Worm (Caenorhabditis elegans): Measurements from ENCODE around the gene C39D10.2.
A peak's percentile ranks its signal among the peaks of the same experiment; 100 is the strongest.

Gene C39D10.2

ce11 chrX:7888915-7889314 lies at the start of gene C39D10.2:
Gene C39D10.2 (plus strand): TSS chrX:7889215.
- TF ChIP-seq dao-5 (tag; optimal IDR thresholded peaks at IDR 0.05) (no peak), W03F9.2 (tag; optimal IDR thresholded peaks at IDR 0.05) (no peak)

ce11 chrX:7839989-7840388 lies 49.0 kb upstream of the C39D10.2 start:
- TF ChIP-seq dao-5 (tag; optimal IDR thresholded peaks at IDR 0.05) (no peak), W03F9.2 (tag; optimal IDR thresholded peaks at IDR 0.05) (no peak), him-1 (tag; optimal IDR thresholded peaks at IDR 0.05) (no peak)

ce11 chrX:7842241-7842640 lies 46.8 kb upstream of the C39D10.2 start, which contains the start of gene idpp-11:
Gene idpp-11 (plus strand): TSS chrX:7842541.
- TF ChIP-seq W03F9.2 (tag; optimal IDR thresholded peaks at IDR 0.05), result no peak
- TF ChIP-seq him-1 (tag; optimal IDR thresholded peaks at IDR 0.05), result no peak
- TF ChIP-seq dao-5 (tag; optimal IDR thresholded peaks at IDR 0.05), result no peak

- TF ChIP-seq him-1 (tag; optimal IDR thresholded peaks at IDR 0.05), result no peak
- TF ChIP-seq dao-5 (tag; optimal IDR thresholded peaks at IDR 0.05), result no peak
- no peak for TF ChIP-seq W03F9.2 (tag; optimal IDR thresholded peaks at IDR 0.05)
Measured at ce11 chrX:7847413-7847812, 41.6 kb upstream of the C39D10.2 start, which contains the start of gene C54D2.6. Gene C54D2.6 (minus strand): TSS chrX:7847513.

ce11 chrX:7866493-7866892 lies 22.5 kb upstream of the C39D10.2 start:
- no peak for TF ChIP-seq dao-5 (tag; optimal IDR thresholded peaks at IDR 0.05)
- TF ChIP-seq W03F9.2 (tag; optimal IDR thresholded peaks at IDR 0.05), result no peak
- TF ChIP-seq him-1 (tag; optimal IDR thresholded peaks at IDR 0.05), result no peak

- TF ChIP-seq dao-5 (tag; optimal IDR thresholded peaks at IDR 0.05), result no peak
- no peak for TF ChIP-seq him-1 (tag; optimal IDR thresholded peaks at IDR 0.05)
- TF ChIP-seq W03F9.2 (tag; optimal IDR thresholded peaks at IDR 0.05), result no peak
Measured at ce11 chrX:7867307-7867706, 21.7 kb upstream of the C39D10.2 start.

- TF ChIP-seq dao-5 (tag; optimal IDR thresholded peaks at IDR 0.05) (no peak), him-1 (tag; optimal IDR thresholded peaks at IDR 0.05) (no peak), W03F9.2 (tag; optimal IDR thresholded peaks at IDR 0.05) (no peak)
Measured at ce11 chrX:7873350-7873749, 15.7 kb upstream of the C39D10.2 start.

ce11 chrX:7875854-7876253 lies 13.2 kb upstream of the C39D10.2 start, which contains the start of gene cca-1:
Gene cca-1 (minus strand): TSS chrX:7875954.
- TF ChIP-seq W03F9.2 (tag; optimal IDR thresholded peaks at IDR 0.05), result no peak
- TF ChIP-seq dao-5 (tag; optimal IDR thresholded peaks at IDR 0.05), result no peak
- TF ChIP-seq him-1 (tag; optimal IDR thresholded peaks at IDR 0.05), result no peak

- TF ChIP-seq him-1 (tag; optimal IDR thresholded peaks at IDR 0.05) (no peak), W03F9.2 (tag; optimal IDR thresholded peaks at IDR 0.05) (no peak), dao-5 (tag; optimal IDR thresholded peaks at IDR 0.05) (no peak)
Measured at ce11 chrX:7880848-7881247, 8.2 kb upstream of the C39D10.2 start, which contains the start of gene C39D10.8. Gene C39D10.8 (minus strand): TSS chrX:7880948.

- no peak for TF ChIP-seq him-1 (tag; optimal IDR thresholded peaks at IDR 0.05)
- TF ChIP-seq W03F9.2 (tag; optimal IDR thresholded peaks at IDR 0.05), result no peak
- TF ChIP-seq dao-5 (tag; optimal IDR thresholded peaks at IDR 0.05), result no peak
Measured at ce11 chrX:7881307-7881706, 7.7 kb upstream of the C39D10.2 start.

- TF ChIP-seq him-1 (tag; optimal IDR thresholded peaks at IDR 0.05), result no peak
- TF ChIP-seq W03F9.2 (tag; optimal IDR thresholded peaks at IDR 0.05), result no peak
Measured at ce11 chrX:7883994-7884393, 5.0 kb upstream of the C39D10.2 start, which contains the start of gene pcyt-2.2. Gene pcyt-2.2 (plus strand): TSS chrX:7884294.

ce11 chrX:7886200-7886599 lies 2.8 kb upstream of the C39D10.2 start:
- no peak for TF ChIP-seq him-1 (tag; optimal IDR thresholded peaks at IDR 0.05)
- no peak for TF ChIP-seq W03F9.2 (tag; optimal IDR thresholded peaks at IDR 0.05)
- no peak for TF ChIP-seq dao-5 (tag; optimal IDR thresholded peaks at IDR 0.05)

ce11 chrX:7892296-7892695 lies 3.3 kb downstream of the C39D10.2 start, which contains the start of gene C39D10.5:
Gene C39D10.5 (minus strand): TSS chrX:7892396.
- TF ChIP-seq dao-5 (tag; optimal IDR thresholded peaks at IDR 0.05) (no peak), W03F9.2 (tag; optimal IDR thresholded peaks at IDR 0.05) (no peak), him-1 (tag; optimal IDR thresholded peaks at IDR 0.05) (no peak)

- TF ChIP-seq dao-5 (tag; optimal IDR thresholded peaks at IDR 0.05), result no peak
- no peak for TF ChIP-seq W03F9.2 (tag; optimal IDR thresholded peaks at IDR 0.05)
- no peak for TF ChIP-seq him-1 (tag; optimal IDR thresholded peaks at IDR 0.05)
Measured at ce11 chrX:7897690-7898089, 8.7 kb downstream of the C39D10.2 start, which contains the start of gene latd-1. Gene latd-1 (minus strand): TSS chrX:7897790.

- TF ChIP-seq W03F9.2 (tag; optimal IDR thresholded peaks at IDR 0.05) (peak; percentile 5), dao-5 (tag; optimal IDR thresholded peaks at IDR 0.05) (no peak), him-1 (tag; optimal IDR thresholded peaks at IDR 0.05) (no peak)
Measured at ce11 chrX:7898131-7898530, 9.1 kb downstream of the C39D10.2 start.
